ENCODE assay signal across 1 fruit fly cellular context in genomic region chrX:15802880-15803650, dm6.
TF ChIP-seq lines count a peak whose summit lies in the region.

No protein-coding gene starts in this region.

TF ChIP-seq in whole organism, embryonic, 481 proteins besides CTCF, POLR2A, EP300 and RAD21 (continued from another document and continues in another):
- TF ChIP-seq CG6854 (GFP tag; optimal IDR thresholded peaks at IDR 0.05; lab: Kevin White, UChicago) (no peak), nerfin-2 (GFP tag; IDR thresholded peaks at IDR 0.05; lab: Robert Waterston, UW; ENCODE audit: partially characterized antibody) (peak; percentile 53; the same call in 1 of the 2 replicates), CG14965 (GFP tag; optimal IDR thresholded peaks at IDR 0.05; lab: Kevin White, UChicago; ENCODE audit: borderline replicate concordance) (no peak), CG14710 (tag; optimal IDR thresholded peaks at IDR 0.05; lab: Kevin White, UChicago) (peak; percentile 28), sima (GFP tag; optimal IDR thresholded peaks at IDR 0.05; lab: Kevin White, UChicago) (no peak), CG12071 (GFP tag; optimal IDR thresholded peaks at IDR 0.05; lab: Kevin White, UChicago) (no peak), Sry-δ (GFP tag; optimal IDR thresholded peaks at IDR 0.05; lab: Kevin White, UChicago) (peak; percentile 76), CG2712 (tag; optimal IDR thresholded peaks at IDR 0.05; lab: Kevin White, UChicago) (peak; percentile 31), phol (tag; optimal IDR thresholded peaks at IDR 0.05; lab: Kevin White, UChicago) (peak; percentile 43), CG12769 (tag; optimal IDR thresholded peaks at IDR 0.05; lab: Kevin White, UChicago) (no peak), Camta (GFP tag; optimal IDR thresholded peaks at IDR 0.05; lab: Kevin White, UChicago) (no peak), NfI (GFP tag; optimal IDR thresholded peaks at IDR 0.05; lab: Kevin White, UChicago) (peak; percentile 23), seq (GFP tag; IDR thresholded peaks at IDR 0.05; lab: Robert Waterston, UW) (no peak), CG11398 (GFP tag; optimal IDR thresholded peaks at IDR 0.05; lab: Kevin White, UChicago) (no peak), her (GFP tag; optimal IDR thresholded peaks at IDR 0.05; lab: Kevin White, UChicago) (no peak), CG43689 (GFP tag; IDR thresholded peaks at IDR 0.05; lab: Robert Waterston, UW) (no peak), Pdp1 (GFP tag; optimal IDR thresholded peaks at IDR 0.05; lab: Kevin White, UChicago) (no peak), Trl (optimal IDR thresholded peaks at IDR 0.05; lab: Kevin White, UChicago) (no peak), Trl (GFP tag; optimal IDR thresholded peaks at IDR 0.05; lab: Kevin White, UChicago) (no peak), pfk (GFP tag; optimal IDR thresholded peaks at IDR 0.05; lab: Kevin White, UChicago) (no peak), Mrtf (GFP tag; IDR thresholded peaks at IDR 0.05; lab: Robert Waterston, UW) (no peak), dmrt99B (tag; optimal IDR thresholded peaks at IDR 0.05; lab: Kevin White, UChicago) (peak; percentile 4), CG6813 (GFP tag; optimal IDR thresholded peaks at IDR 0.05; lab: Kevin White, UChicago) (peak; percentile 24), so (GFP tag; IDR thresholded peaks at IDR 0.05; lab: Robert Waterston, UW) (no peak), CG8478 (optimal IDR thresholded peaks at IDR 0.05; lab: Kevin White, UChicago) (no peak), org-1 (GFP tag; optimal IDR thresholded peaks at IDR 0.05; lab: Kevin White, UChicago) (no peak), scrt (GFP tag; optimal IDR thresholded peaks at IDR 0.05; lab: Kevin White, UChicago) (peak; percentile 14), caup (GFP tag; optimal IDR thresholded peaks at IDR 0.05; lab: Kevin White, UChicago; ENCODE audit: severe bottlenecking) (no peak), NFAT (GFP tag; IDR thresholded peaks at IDR 0.05; lab: Robert Waterston, UW) (peak; percentile 9; the same call in 1 of the 2 replicates), tup (GFP tag; optimal IDR thresholded peaks at IDR 0.05; lab: Kevin White, UChicago) (no peak), CG3847 (GFP tag; IDR thresholded peaks at IDR 0.05; lab: Robert Waterston, UW) (no peak), H15 (GFP tag; IDR thresholded peaks at IDR 0.05; lab: Robert Waterston, UW) (no peak), ci (GFP tag; IDR thresholded peaks at IDR 0.05; lab: Robert Waterston, UW) (no peak; the same call in 2 of the 3 replicates), zfh1 (GFP tag; IDR thresholded peaks at IDR 0.05; lab: Robert Waterston, UW) (0 out of 3 replicates have a peak, but pooled peaks have one; percentile 24), NC2β (GFP tag; optimal IDR thresholded peaks at IDR 0.05; lab: Kevin White, UChicago) (no peak), Hey (tag; optimal IDR thresholded peaks at IDR 0.05; lab: Kevin White, UChicago) (no peak), Ada2b (GFP tag; IDR thresholded peaks at IDR 0.05; lab: Robert Waterston, UW) (no peak), zen (tag; optimal IDR thresholded peaks at IDR 0.05; lab: Kevin White, UChicago) (peak; percentile 17), Scr (GFP tag; IDR thresholded peaks at IDR 0.05; lab: Robert Waterston, UW; ENCODE audit: partially characterized antibody) (peak; percentile 81), MTF-1 (GFP tag; optimal IDR thresholded peaks at IDR 0.05; lab: Kevin White, UChicago; ENCODE audit: borderline replicate concordance) (no peak), CG7839 (tag; optimal IDR thresholded peaks at IDR 0.05; lab: Kevin White, UChicago) (peak; percentile 18), vvl (GFP tag; IDR thresholded peaks at IDR 0.05; lab: Robert Waterston, UW) (peak; percentile 18; the same call in 1 of the 2 replicates), Hr3 (GFP tag; optimal IDR thresholded peaks at IDR 0.05; lab: Kevin White, UChicago) (peak; percentile 25), CG17829 (tag; optimal IDR thresholded peaks at IDR 0.05; lab: Kevin White, UChicago) (peak; percentile 33), Nf-YC (tag; optimal IDR thresholded peaks at IDR 0.05; lab: Kevin White, UChicago) (peak; percentile 88), al (GFP tag; IDR thresholded peaks at IDR 0.05; lab: Robert Waterston, UW) (no peak), CG17385 (GFP tag; optimal IDR thresholded peaks at IDR 0.05; lab: Kevin White, UChicago) (peak; percentile 36), jing (GFP tag; optimal IDR thresholded peaks at IDR 0.05; lab: Kevin White, UChicago) (no peak), kay (GFP tag; optimal IDR thresholded peaks at IDR 0.05; lab: Kevin White, UChicago) (no peak), CG6791 (GFP tag; IDR thresholded peaks at IDR 0.05; lab: Robert Waterston, UW; ENCODE audit: partially characterized antibody) (peak; percentile 85), CG4707 (GFP tag; optimal IDR thresholded peaks at IDR 0.05; lab: Kevin White, UChicago) (peak; percentile 94), lmd (GFP tag; IDR thresholded peaks at IDR 0.05; lab: Robert Waterston, UW) (no peak), Taf1 (GFP tag; IDR thresholded peaks at IDR 0.05; lab: Robert Waterston, UW) (no peak), ERR (GFP tag; optimal IDR thresholded peaks at IDR 0.05; lab: Kevin White, UChicago) (no peak), CG32767 (GFP tag; IDR thresholded peaks at IDR 0.05; lab: Robert Waterston, UW) (no peak), CG16815 (GFP tag; optimal IDR thresholded peaks at IDR 0.05; lab: Kevin White, UChicago) (no peak), Med (GFP tag; lab: Kevin White, UChicago) (peak; percentile 59), Fer3 (tag; optimal IDR thresholded peaks at IDR 0.05; lab: Kevin White, UChicago) (peak; percentile 7), CG8359 (GFP tag; optimal IDR thresholded peaks at IDR 0.05; lab: Kevin White, UChicago; ENCODE audit: borderline replicate concordance) (no peak), CG10979 (tag; optimal IDR thresholded peaks at IDR 0.05; lab: Kevin White, UChicago) (peak; percentile 20), jigr1 (GFP tag; IDR thresholded peaks at IDR 0.05; lab: Robert Waterston, UW) (no peak), CG5245 (GFP tag; optimal IDR thresholded peaks at IDR 0.05; lab: Kevin White, UChicago) (peak; percentile 3), Hr39 (optimal IDR thresholded peaks at IDR 0.05; lab: Kevin White, UChicago) (no peak), Mes4 (GFP tag; optimal IDR thresholded peaks at IDR 0.05; lab: Kevin White, UChicago) (no peak), CG2129 (GFP tag; IDR thresholded peaks at IDR 0.05; lab: Robert Waterston, UW; ENCODE audit: partially characterized antibody) (peak; percentile 56), Doc2 (GFP tag; IDR thresholded peaks at IDR 0.05; lab: Robert Waterston, UW) (no peak), eve (GFP tag; optimal IDR thresholded peaks at IDR 0.05; lab: Kevin White, UChicago) (peak in 1 of 2 experiments; percentile 38), CG9437 (GFP tag; optimal IDR thresholded peaks at IDR 0.05; lab: Kevin White, UChicago) (no peak), CG5180 (GFP tag; optimal IDR thresholded peaks at IDR 0.05; lab: Kevin White, UChicago) (no peak), CG18262 (tag; optimal IDR thresholded peaks at IDR 0.05; lab: Kevin White, UChicago) (peak; percentile 36), CG8290 (GFP tag; optimal IDR thresholded peaks at IDR 0.05; lab: Kevin White, UChicago) (peak; percentile 69), CG8290 (tag; optimal IDR thresholded peaks at IDR 0.05; lab: Kevin White, UChicago) (peak in 1 of 2 experiments; percentile 65), Dfd (GFP tag; optimal IDR thresholded peaks at IDR 0.05; lab: Kevin White, UChicago) (no peak), Dbx (GFP tag; IDR thresholded peaks at IDR 0.05; lab: Robert Waterston, UW) (0 out of 3 replicates have a peak, but pooled peaks have one; percentile 16), sna (GFP tag; IDR thresholded peaks at IDR 0.05; lab: Robert Waterston, UW; ENCODE audit: partially characterized antibody) (peak; percentile 31; the same call in 1 of the 2 replicates), Ets65A (GFP tag; lab: Kevin White, UChicago) (peak; percentile 58), crp (GFP tag; optimal IDR thresholded peaks at IDR 0.05; lab: Kevin White, UChicago) (no peak), CG9727 (GFP tag; optimal IDR thresholded peaks at IDR 0.05; lab: Kevin White, UChicago) (no peak), CG4424 (GFP tag; optimal IDR thresholded peaks at IDR 0.05; lab: Kevin White, UChicago) (no peak), CG30020 (tag; optimal IDR thresholded peaks at IDR 0.05; lab: Kevin White, UChicago) (peak; percentile 83), Bgb (GFP tag; IDR thresholded peaks at IDR 0.05; lab: Robert Waterston, UW; ENCODE audit: partially characterized antibody) (peak; percentile 75), CG31388 (GFP tag; optimal IDR thresholded peaks at IDR 0.05; lab: Kevin White, UChicago) (no peak), CG7271 (tag; optimal IDR thresholded peaks at IDR 0.05; lab: Kevin White, UChicago) (no peak), corto (GFP tag; optimal IDR thresholded peaks at IDR 0.05; lab: Kevin White, UChicago) (no peak), hkb (optimal IDR thresholded peaks at IDR 0.05; lab: Kevin White, UChicago) (no peak), hkb (GFP tag; IDR thresholded peaks at IDR 0.05; lab: Robert Waterston, UW) (no peak), Ptx1 (GFP tag; IDR thresholded peaks at IDR 0.05; lab: Robert Waterston, UW) (peak; percentile 39), CG32772 (GFP tag; IDR thresholded peaks at IDR 0.05; lab: Robert Waterston, UW) (no peak), chm (GFP tag; IDR thresholded peaks at IDR 0.05; lab: Robert Waterston, UW) (no peak), CG17802 (tag; optimal IDR thresholded peaks at IDR 0.05; lab: Kevin White, UChicago) (peak; percentile 53), ap (GFP tag; IDR thresholded peaks at IDR 0.05; lab: Robert Waterston, UW) (no peak), dmrt11E (tag; optimal IDR thresholded peaks at IDR 0.05; lab: Kevin White, UChicago) (peak; percentile 25), cad (GFP tag; optimal IDR thresholded peaks at IDR 0.05; lab: Kevin White, UChicago) (no peak), amos (GFP tag; IDR thresholded peaks at IDR 0.05; lab: Robert Waterston, UW; ENCODE audit: partially characterized antibody) (peak; percentile 86; the same call in 1 of the 2 replicates), CG18764 (GFP tag; optimal IDR thresholded peaks at IDR 0.05; lab: Kevin White, UChicago) (no peak), gfzf (GFP tag; optimal IDR thresholded peaks at IDR 0.05; lab: Kevin White, UChicago) (peak; percentile 38), Tbp (GFP tag; optimal IDR thresholded peaks at IDR 0.05; lab: Kevin White, UChicago) (no peak), nmo (GFP tag; optimal IDR thresholded peaks at IDR 0.05; lab: Kevin White, UChicago) (peak; percentile 22), pan (optimal IDR thresholded peaks at IDR 0.05; lab: Kevin White, UChicago) (no peak), pan (GFP tag; optimal IDR thresholded peaks at IDR 0.05 in 1 of 2, IDR thresholded peaks at IDR 0.05 in 1 of 2) (no peak), usp (GFP tag; optimal IDR thresholded peaks at IDR 0.05; lab: Kevin White, UChicago) (no peak), ems (GFP tag; optimal IDR thresholded peaks at IDR 0.05; lab: Kevin White, UChicago) (no peak), CG16863 (GFP tag; optimal IDR thresholded peaks at IDR 0.05; lab: Kevin White, UChicago) (no peak), CG14667 (GFP tag; IDR thresholded peaks at IDR 0.05; lab: Robert Waterston, UW) (no peak), Neu2 (GFP tag; optimal IDR thresholded peaks at IDR 0.05; lab: Kevin White, UChicago; ENCODE audit: borderline replicate concordance) (no peak), Sox100B (GFP tag; optimal IDR thresholded peaks at IDR 0.05; lab: Kevin White, UChicago) (peak; percentile 20), D19A (tag; optimal IDR thresholded peaks at IDR 0.05; lab: Kevin White, UChicago) (peak; percentile 30), Stat92E (GFP tag; optimal IDR thresholded peaks at IDR 0.05; lab: Kevin White, UChicago) (no peak), chinmo (GFP tag; IDR thresholded peaks at IDR 0.05; lab: Robert Waterston, UW; ENCODE audit: partially characterized antibody) (peak; percentile 65; the same call in 2 of the 4 replicates), Dip3 (GFP tag; optimal IDR thresholded peaks at IDR 0.05; lab: Kevin White, UChicago) (no peak), Atf3 (GFP tag; optimal IDR thresholded peaks at IDR 0.05; lab: Kevin White, UChicago) (no peak), CG31224 (GFP tag; IDR thresholded peaks at IDR 0.05; lab: Robert Waterston, UW) (no peak), cas (GFP tag; IDR thresholded peaks at IDR 0.05; lab: Robert Waterston, UW) (no peak), CG10366 (GFP tag; IDR thresholded peaks at IDR 0.05; lab: Robert Waterston, UW) (no peak), CG15514 (GFP tag; optimal IDR thresholded peaks at IDR 0.05; lab: Kevin White, UChicago) (peak; percentile 47), CG42726 (GFP tag; IDR thresholded peaks at IDR 0.05; lab: Robert Waterston, UW; ENCODE audit: partially characterized antibody) (peak; percentile 32; the same call in 1 of the 2 replicates), CG17912 (GFP tag; optimal IDR thresholded peaks at IDR 0.05; lab: Kevin White, UChicago) (no peak), MESR4 (GFP tag; optimal IDR thresholded peaks at IDR 0.05; lab: Kevin White, UChicago) (peak; percentile 22), CG7357 (GFP tag; IDR thresholded peaks at IDR 0.05; lab: Robert Waterston, UW) (peak; percentile 76), odd (GFP tag; optimal IDR thresholded peaks at IDR 0.05; lab: Kevin White, UChicago) (no peak), trem (tag; optimal IDR thresholded peaks at IDR 0.05; lab: Kevin White, UChicago) (peak; percentile 11), fd64A (GFP tag; optimal IDR thresholded peaks at IDR 0.05; lab: Kevin White, UChicago) (no peak), cwo (GFP tag; optimal IDR thresholded peaks at IDR 0.05; lab: Kevin White, UChicago) (no peak), oc (tag; optimal IDR thresholded peaks at IDR 0.05; lab: Kevin White, UChicago) (no peak), CG11504 (tag; optimal IDR thresholded peaks at IDR 0.05; lab: Kevin White, UChicago) (no peak), cg (GFP tag; optimal IDR thresholded peaks at IDR 0.05; lab: Kevin White, UChicago) (no peak), Dll (GFP tag; IDR thresholded peaks at IDR 0.05; lab: Robert Waterston, UW; ENCODE audit: partially characterized antibody) (peak; percentile 75; the same call in 3 of the 4 replicates), pros (GFP tag; optimal IDR thresholded peaks at IDR 0.05; lab: Kevin White, UChicago) (no peak), Max (GFP tag; optimal IDR thresholded peaks at IDR 0.05; lab: Kevin White, UChicago) (no peak), CG34224 (GFP tag; IDR thresholded peaks at IDR 0.05; lab: Robert Waterston, UW; ENCODE audit: partially characterized antibody) (peak; percentile 84), CG8944 (GFP tag; optimal IDR thresholded peaks at IDR 0.05; lab: Kevin White, UChicago) (no peak), Spps (tag; optimal IDR thresholded peaks at IDR 0.05; lab: Kevin White, UChicago) (no peak), ssp (GFP tag; IDR thresholded peaks at IDR 0.05; lab: Robert Waterston, UW) (peak; percentile 72)
